Worm (Caenorhabditis elegans) whole organism, early embryonic: ENCODE measurements around the gene lin-13.

Experiments used
- B0310.2 ChIP-seq: sonication (generic microtip); optimal IDR thresholded peaks from 2 replicates; lab custom pipeline; 2016; ENCODE audit warnings: mild to moderate bottlenecking, missing genetic modification characterization, missing compliant biosample characterization
- aly-1 ChIP-seq: sonication (generic microtip); optimal IDR thresholded peaks from 2 replicates; lab custom pipeline; 2016; ENCODE audit warnings: missing genetic modification characterization, missing compliant biosample characterization
- ama-1 ChIP-seq: fragments of 150-350 bp; optimal IDR thresholded peaks from 2 replicates; lab custom pipeline; 2014
- ceh-13 ChIP-seq: fragments of 200-800 bp; sonication (Bioruptor generic); optimal IDR thresholded peaks from 2 replicates; lab custom pipeline; 2018; ENCODE audit warnings: mild to moderate bottlenecking, missing genetic modification characterization, missing compliant biosample characterization
- flt-1 ChIP-seq: fragments of 200-800 bp; sonication (Bioruptor generic); IDR thresholded peaks from 2 replicates; pipeline ENCODE4 v1.3.6; 2022; ENCODE audit warnings: missing genetic modification characterization, missing compliant biosample characterization
- hnd-1 ChIP-seq: sonication (generic microtip); optimal IDR thresholded peaks from 2 replicates; lab custom pipeline; 2016; ENCODE audit warnings: missing genetic modification characterization, missing compliant biosample characterization
- pes-1 ChIP-seq: fragments of 200-800 bp; sonication (Bioruptor generic); IDR thresholded peaks from 2 replicates; pipeline ENCODE4 v1.3.6; 2022; ENCODE audit warnings: missing genetic modification reagents, missing genetic modification characterization, missing compliant biosample characterization
- scrt-1 ChIP-seq: fragments of 200-800 bp; sonication (Bioruptor generic); IDR thresholded peaks from 2 replicates; pipeline ENCODE4 v1.3.6; 2022; ENCODE audit warnings: missing genetic modification characterization, missing compliant biosample characterization
- tra-4 ChIP-seq: sonication (generic microtip); optimal IDR thresholded peaks from 2 replicates; lab custom pipeline; 2017; ENCODE audit warnings: missing genetic modification characterization, missing compliant biosample characterization

ce11 chrIII:7724433-7724832 lies 15.1 kb upstream of the lin-13 start:
- no peak for TF ChIP-seq B0310.2 (tag; lab: Kevin White, UChicago)
- no peak for TF ChIP-seq ama-1 (lab: Kevin White, UChicago)
- TF ChIP-seq flt-1 (GFP tag; lab: Robert Waterston, UW), result no peak
- no peak for TF ChIP-seq pes-1 (GFP tag; lab: Robert Waterston, UW)
- TF ChIP-seq scrt-1 (GFP tag; lab: Robert Waterston, UW), result no peak
- no peak for TF ChIP-seq hnd-1
- no peak for TF ChIP-seq aly-1 (tag; lab: Kevin White, UChicago)
- TF ChIP-seq tra-4 (tag; lab: Kevin White, UChicago), result no peak
- no peak for TF ChIP-seq ceh-13 (GFP tag; lab: Kevin White, UChicago)
